Worm (Caenorhabditis elegans) whole organism, mixed stage, embryonic: ENCODE data around the gene C18E9.5.

ENCODE experiments used
- M03D4.4 ChIP-seq: sonication (generic microtip); optimal IDR thresholded peaks from 2 replicates; lab custom pipeline; 2017; ENCODE audit warnings: mild to moderate bottlenecking, missing genetic modification characterization, missing compliant biosample characterization
- bed-3 ChIP-seq: fragments of 200-800 bp; sonication (Bioruptor generic); optimal IDR thresholded peaks from 3 replicates; lab custom pipeline; 2018; ENCODE audit warnings: mild to moderate bottlenecking, missing genetic modification characterization, moderate library complexity, missing compliant biosample characterization
- blmp-1 ChIP-seq: fragments of 150-350 bp; optimal IDR thresholded peaks from 2 replicates; lab custom pipeline; 2014; ENCODE audit warnings: missing biosample characterization, missing genetic modification characterization
- ceh-43 ChIP-seq: fragments of 200-800 bp; sonication (Bioruptor generic); optimal IDR thresholded peaks from 2 replicates; lab custom pipeline; 2018; ENCODE audit warnings: mild to moderate bottlenecking, missing genetic modification characterization, moderate library complexity, missing compliant biosample characterization
- ceh-83 ChIP-seq: fragments of 200-800 bp; sonication (Bioruptor generic); optimal IDR thresholded peaks from 2 replicates; lab custom pipeline; 2018; ENCODE audit warnings: mild to moderate bottlenecking, missing genetic modification characterization, missing compliant biosample characterization
- ces-1 ChIP-seq: fragments of 150-350 bp; optimal IDR thresholded peaks from 2 replicates; lab custom pipeline; 2014; ENCODE audit warnings: missing biosample characterization, missing genetic modification reagents, missing genetic modification characterization
- drap-1 ChIP-seq: fragments of 200-800 bp; sonication (Bioruptor generic); optimal IDR thresholded peaks from 3 replicates; lab custom pipeline; 2018; ENCODE audit warnings: mild to moderate bottlenecking, missing genetic modification characterization, missing compliant biosample characterization
- elt-1 ChIP-seq: sonication (generic microtip); optimal IDR thresholded peaks from 2 replicates; lab custom pipeline; 2017; ENCODE audit warnings: missing genetic modification characterization, mild to moderate bottlenecking, missing compliant biosample characterization, antibody characterized with exemption, moderate library complexity, borderline replicate concordance; ENCODE audit not compliant: insufficient read depth
- flh-1 ChIP-seq: fragments of 200-800 bp; sonication (Bioruptor generic); optimal IDR thresholded peaks from 2 replicates; lab custom pipeline; 2018; ENCODE audit warnings: mild to moderate bottlenecking, missing genetic modification characterization, moderate library complexity, missing compliant biosample characterization
- ham-2 ChIP-seq: fragments of 200-800 bp; sonication (Bioruptor generic); optimal IDR thresholded peaks from 2 replicates; lab custom pipeline; 2018; ENCODE audit warnings: mild to moderate bottlenecking, missing genetic modification characterization, missing compliant biosample characterization
- lin-13 ChIP-seq: fragments of 150-350 bp; optimal IDR thresholded peaks from 2 replicates; lab custom pipeline; 2014; ENCODE audit warnings: missing biosample characterization, missing genetic modification characterization
- lsy-2 ChIP-seq: fragments of 150-350 bp; optimal IDR thresholded peaks from 2 replicates; lab custom pipeline; 2014; ENCODE audit warnings: missing biosample characterization, missing genetic modification characterization
- mab-5 ChIP-seq: fragments of 150-350 bp; optimal IDR thresholded peaks from 2 replicates; lab custom pipeline; 2014; ENCODE audit warnings: missing biosample characterization, missing genetic modification characterization
- mep-1 ChIP-seq: fragments of 150-350 bp; optimal IDR thresholded peaks from 2 replicates; lab custom pipeline; 2017; ENCODE audit warnings: missing biosample characterization, missing genetic modification reagents, missing genetic modification characterization, inconsistent platforms
- mls-2 ChIP-seq: sonication (generic microtip); optimal IDR thresholded peaks from 2 replicates; lab custom pipeline; 2016; ENCODE audit warnings: mild to moderate bottlenecking, missing genetic modification characterization, moderate library complexity, missing compliant biosample characterization
- nhr-12 ChIP-seq: fragments of 150-350 bp; optimal IDR thresholded peaks from 2 replicates; lab custom pipeline; 2014; ENCODE audit warnings: missing biosample characterization, missing genetic modification characterization
- nhr-2 ChIP-seq: fragments of 150-350 bp; optimal IDR thresholded peaks from 2 replicates; lab custom pipeline; 2014; ENCODE audit warnings: missing biosample characterization, missing genetic modification characterization
- nhr-237 ChIP-seq: fragments of 150-350 bp; optimal IDR thresholded peaks from 2 replicates; lab custom pipeline; 2014; ENCODE audit warnings: missing biosample characterization, missing genetic modification characterization
- nhr-28 ChIP-seq: fragments of 150-350 bp; optimal IDR thresholded peaks from 2 replicates; lab custom pipeline; 2014; ENCODE audit warnings: missing biosample characterization, missing genetic modification characterization
- nhr-76 ChIP-seq: sonication (generic microtip); optimal IDR thresholded peaks from 2 replicates; lab custom pipeline; 2017; ENCODE audit warnings: missing biosample characterization, missing genetic modification characterization
- sem-2 ChIP-seq: fragments of 200-800 bp; sonication (Bioruptor generic); optimal IDR thresholded peaks from 2 replicates; lab custom pipeline; 2018; ENCODE audit warnings: mild to moderate bottlenecking, missing genetic modification characterization, missing compliant biosample characterization
- snpc-4 ChIP-seq: fragments of 150-350 bp; optimal IDR thresholded peaks from 2 replicates; lab custom pipeline; 2014; ENCODE audit warnings: missing biosample characterization, missing genetic modification characterization
- sptf-1 ChIP-seq: sonication (generic microtip); optimal IDR thresholded peaks from 2 replicates; lab custom pipeline; 2017; ENCODE audit warnings: mild to moderate bottlenecking, missing genetic modification characterization, moderate library complexity, missing compliant biosample characterization
- tbx-8 ChIP-seq: fragments of 200-800 bp; sonication (Bioruptor generic); optimal IDR thresholded peaks from 2 replicates; lab custom pipeline; 2018; ENCODE audit warnings: mild to moderate bottlenecking, missing genetic modification characterization, moderate library complexity, missing compliant biosample characterization
- unc-120 ChIP-seq: sonication (generic microtip); optimal IDR thresholded peaks from 2 replicates; lab custom pipeline; 2017; ENCODE audit warnings: missing genetic modification characterization, missing compliant biosample characterization; ENCODE audit not compliant: poor library complexity, severe bottlenecking
- unc-39 ChIP-seq: fragments of 150-350 bp; optimal IDR thresholded peaks from 2 replicates; lab custom pipeline; 2014; ENCODE audit warnings: missing biosample characterization, missing genetic modification characterization
- unc-62 ChIP-seq: fragments of 150-350 bp; optimal IDR thresholded peaks from 2 replicates; lab custom pipeline; 2014; ENCODE audit warnings: missing biosample characterization, missing genetic modification reagents, missing genetic modification characterization
- ztf-11 ChIP-seq: fragments of 150-350 bp; optimal IDR thresholded peaks from 2 replicates; lab custom pipeline; 2014; ENCODE audit warnings: missing biosample characterization, missing genetic modification characterization

C18E9.5 gene

DNA sequence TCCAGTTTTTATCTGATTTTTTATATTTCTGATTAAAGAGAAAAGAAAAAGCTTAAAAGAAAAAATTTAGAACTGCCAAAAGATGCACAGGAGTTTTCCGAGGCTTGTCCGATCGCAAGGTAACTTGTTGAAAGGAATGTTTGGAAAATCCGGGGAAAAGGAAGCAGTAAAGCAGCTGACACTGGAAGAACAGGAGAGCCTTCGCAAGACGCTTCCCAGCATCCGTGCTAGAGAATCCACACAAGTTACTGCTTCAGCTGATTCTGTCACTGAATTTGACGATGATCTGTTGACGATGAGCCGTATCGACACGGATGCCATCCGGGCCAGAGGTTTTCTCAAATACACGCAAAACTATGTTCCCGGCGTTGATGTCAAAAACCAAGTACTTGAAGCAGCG is 40.0 kb upstream of the C18E9.5 start, which contains the start of gene mrpl-50:
Gene mrpl-50 (plus strand): TSS at position 71 of the 400 bp plus-strand sequence.
- TF ChIP-seq unc-39 (tag; lab: Kevin White, UChicago): no peak
- TF ChIP-seq elt-1 (tag; lab: Kevin White, UChicago): no peak
- TF ChIP-seq ham-2: no peak

DNA sequence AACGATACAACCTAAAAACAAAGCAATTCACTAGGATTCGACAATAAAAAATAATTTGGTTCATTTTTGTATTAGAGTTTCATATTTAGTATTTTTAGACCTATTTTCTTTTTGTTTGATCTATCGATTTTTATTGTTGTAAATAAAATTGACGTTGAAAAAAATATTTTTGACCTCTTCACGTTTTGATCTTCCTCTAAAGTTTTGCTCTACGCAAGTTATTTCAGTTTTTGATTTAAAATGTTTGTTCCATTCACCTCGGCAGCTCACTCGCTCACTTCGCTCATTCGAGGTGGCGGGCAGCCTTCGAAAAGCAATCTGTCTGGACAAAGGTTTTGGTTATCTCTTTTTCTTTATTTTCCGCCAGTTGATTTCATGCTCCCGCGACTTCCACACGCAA is 39.0 kb upstream of the C18E9.5 start, which contains the start of gene enol-1:
Gene enol-1 (plus strand): TSS at position 235 of the 400 bp plus-strand sequence.
- TF ChIP-seq nhr-28: no peak
- TF ChIP-seq mls-2 (tag; lab: Kevin White, UChicago): no peak
- no peak for TF ChIP-seq elt-1 (tag; lab: Kevin White, UChicago)
- no peak for TF ChIP-seq mep-1 (tag; lab: Kevin White, UChicago)
- no peak for TF ChIP-seq ceh-43
- TF ChIP-seq snpc-4 (tag; lab: Kevin White, UChicago): no peak

DNA sequence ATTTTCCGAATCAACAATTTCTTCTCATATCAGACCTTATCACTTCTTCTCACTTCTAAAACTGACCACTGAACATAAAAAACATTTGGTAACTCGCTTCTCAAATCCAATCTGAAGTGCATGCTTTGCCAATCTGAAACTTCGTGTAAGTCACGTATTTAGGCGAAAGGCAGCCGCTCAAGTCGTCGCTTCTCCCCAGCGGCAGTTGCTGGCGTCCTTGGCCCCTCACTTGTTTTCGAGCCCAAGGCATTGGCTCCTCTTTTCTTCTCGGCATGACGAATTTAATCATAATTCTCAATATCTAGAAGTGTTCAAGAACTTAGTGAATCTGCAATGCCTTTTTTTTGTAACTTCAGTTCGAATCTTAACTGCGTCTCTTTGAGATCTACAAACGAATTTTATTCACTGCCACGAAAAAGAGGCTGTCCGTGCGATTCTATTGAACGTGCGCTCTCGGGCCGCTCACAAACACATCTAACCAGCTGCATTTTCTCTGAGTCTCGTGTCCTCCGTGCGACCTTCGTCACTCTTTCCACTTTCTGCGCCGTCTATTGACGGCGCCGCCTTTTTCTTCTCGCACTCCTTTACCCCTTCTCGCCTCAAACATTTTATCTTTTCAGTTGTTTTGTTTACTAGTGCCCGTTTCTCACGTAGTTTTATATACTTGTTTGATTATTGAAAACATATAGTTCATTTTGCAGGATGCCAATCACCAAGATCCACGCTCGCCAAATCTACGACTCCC is 38.2 kb upstream of the C18E9.5 start:
- TF ChIP-seq sem-2 (GFP tag; lab: Kevin White, UChicago): no peak
- no peak for TF ChIP-seq lin-13
- TF ChIP-seq ztf-11 (tag; lab: Kevin White, UChicago): no peak
- TF ChIP-seq sptf-1 (tag; lab: Kevin White, UChicago): no peak
- TF ChIP-seq nhr-76 (tag; lab: Kevin White, UChicago): no peak
- no peak for TF ChIP-seq blmp-1 (tag; lab: Kevin White, UChicago)
- no peak for TF ChIP-seq flh-1
- no peak for TF ChIP-seq mep-1 (tag; lab: Kevin White, UChicago)
- TF ChIP-seq nhr-28: no peak
- no peak for TF ChIP-seq drap-1

DNA sequence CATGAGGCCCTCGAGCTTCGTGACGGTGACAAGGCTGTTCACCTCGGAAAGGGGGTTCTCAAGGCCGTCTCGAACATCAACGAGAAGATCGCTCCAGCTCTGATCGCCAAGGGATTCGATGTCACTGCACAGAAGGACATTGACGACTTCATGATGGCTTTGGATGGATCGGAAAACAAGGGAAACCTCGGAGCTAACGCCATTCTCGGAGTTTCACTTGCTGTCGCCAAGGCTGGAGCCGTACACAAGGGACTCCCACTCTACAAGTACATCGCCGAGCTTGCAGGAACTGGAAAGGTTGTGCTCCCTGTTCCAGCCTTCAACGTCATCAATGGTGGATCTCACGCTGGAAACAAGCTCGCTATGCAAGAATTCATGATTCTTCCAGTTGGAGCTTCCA is 37.4 kb upstream of the C18E9.5 start:
- TF ChIP-seq mep-1 (tag; lab: Kevin White, UChicago): no peak
- no peak for TF ChIP-seq bed-3 (GFP tag; lab: Kevin White, UChicago)
- TF ChIP-seq lsy-2 (tag; lab: Kevin White, UChicago): no peak
- TF ChIP-seq nhr-76 (tag; lab: Kevin White, UChicago): no peak
- no peak for TF ChIP-seq ceh-83 (GFP tag; lab: Kevin White, UChicago)
- no peak for TF ChIP-seq mab-5 (tag; lab: Kevin White, UChicago)
- no peak for TF ChIP-seq nhr-237

DNA sequence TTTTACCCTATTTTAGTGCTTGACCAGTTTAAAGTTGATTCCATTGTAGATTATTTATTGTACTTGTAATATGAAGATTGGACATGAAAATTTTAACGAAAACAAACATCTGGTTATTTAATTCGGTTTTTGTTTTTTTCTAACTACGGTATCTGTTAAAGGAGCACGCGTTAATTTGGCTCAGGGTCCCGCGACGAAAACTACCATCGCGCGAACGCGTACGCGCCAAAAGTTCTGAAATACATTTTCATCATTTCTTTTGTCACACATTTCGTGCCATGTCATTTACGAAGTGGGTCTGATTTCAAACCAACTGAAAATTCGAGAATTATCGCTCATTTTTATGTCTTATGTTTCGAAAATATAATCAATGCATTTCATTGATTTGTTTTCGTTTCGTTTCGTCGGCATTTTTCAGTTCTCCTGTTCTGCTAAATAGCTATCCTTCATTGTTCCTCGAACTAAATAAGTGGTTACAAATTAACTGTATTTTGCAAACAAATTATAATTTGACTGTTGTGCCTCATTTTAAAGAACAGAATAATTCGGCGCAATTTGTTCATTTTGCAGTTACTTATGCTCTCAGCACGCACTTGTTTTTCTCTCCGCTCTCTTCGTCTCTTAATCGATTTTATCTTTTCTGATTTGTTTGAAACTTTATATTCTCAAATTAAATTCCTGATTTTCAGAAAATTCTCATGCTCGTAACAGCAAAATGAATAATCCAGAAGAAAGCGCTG is 35.9 kb upstream of the C18E9.5 start, which contains the start of gene T21B10.3:
Gene T21B10.3 (plus strand): TSS at position 690 of the 740 bp plus-strand sequence.
- TF ChIP-seq nhr-2 (tag; lab: Kevin White, UChicago): no peak
- TF ChIP-seq flh-1: no peak
- TF ChIP-seq ces-1 (GFP tag; lab: Kevin White, UChicago): no peak
- TF ChIP-seq, all 35 proteins: peak for 0

DNA sequence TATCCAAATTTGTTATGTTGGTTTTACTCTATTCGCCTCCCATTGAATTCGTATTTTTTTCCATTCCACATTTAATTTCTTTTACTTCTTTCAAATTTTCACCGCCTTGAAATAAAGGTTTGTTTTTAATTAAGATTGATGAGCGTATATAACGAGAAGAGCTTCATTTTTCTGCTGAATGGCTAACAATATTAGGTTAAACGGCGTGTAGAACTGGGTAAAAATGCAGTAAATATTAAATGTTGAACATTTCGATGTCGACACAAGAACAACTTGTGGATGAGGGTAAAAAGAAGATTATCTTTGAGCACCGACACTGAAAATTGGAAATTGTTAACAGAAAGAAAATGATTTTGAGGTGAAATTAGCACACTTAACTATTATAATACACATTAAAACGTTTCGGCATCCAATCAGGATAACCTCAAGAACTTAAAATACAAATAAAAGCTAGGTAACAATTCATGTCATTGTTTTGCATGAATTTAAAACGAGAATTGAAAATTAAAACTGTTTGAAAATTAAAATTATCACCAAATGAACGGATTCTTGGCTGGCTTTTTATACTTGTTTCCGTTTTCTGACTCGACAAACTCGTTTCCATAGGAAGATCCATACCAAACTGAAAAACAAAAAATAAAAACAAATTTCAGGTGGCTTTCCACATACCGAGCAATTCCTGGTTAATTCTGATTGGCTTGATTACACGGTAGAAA is 30.7 kb upstream of the C18E9.5 start:
- TF ChIP-seq M03D4.4 (tag; lab: Kevin White, UChicago) (no peak), nhr-12 (no peak), tbx-8 (GFP tag; lab: Kevin White, UChicago) (no peak), sem-2 (GFP tag; lab: Kevin White, UChicago) (no peak), unc-39 (tag; lab: Kevin White, UChicago) (no peak), mab-5 (tag; lab: Kevin White, UChicago) (no peak), unc-120 (tag; lab: Kevin White, UChicago) (no peak), nhr-28 (no peak), mls-2 (tag; lab: Kevin White, UChicago) (no peak), unc-62 (GFP tag; lab: Kevin White, UChicago) (no peak), nhr-2 (tag; lab: Kevin White, UChicago) (no peak)
- TF ChIP-seq, all 35 proteins: peak for 0
